Fruit fly (Drosophila melanogaster): ENCODE measurements around the gene CG7443.
A peak's percentile ranks its signal among the peaks of the same experiment; 100 is the strongest.

Gene CG7443

dm6 chr3R:8333768-8334470 is 9.8 kb downstream of the CG7443 start, which contains the start of gene Poxm (continued):
- TF ChIP-seq CG8281 (tag; optimal IDR thresholded peaks at IDR 0.05) (peak; percentile 75), sens-2 (GFP tag; IDR thresholded peaks at IDR 0.05) (no peak; the same call in 1 of the 2 replicates), Sry-β (GFP tag; optimal IDR thresholded peaks at IDR 0.05) (peak; percentile 32), chm (GFP tag; IDR thresholded peaks at IDR 0.05) (no peak), CG32767 (GFP tag; IDR thresholded peaks at IDR 0.05) (peak; percentile 82; the same call in 1 of the 2 replicates), CG16813 (GFP tag; IDR thresholded peaks at IDR 0.05; ENCODE audit: partially characterized antibody) (peak; percentile 56), Drgx (GFP tag; IDR thresholded peaks at IDR 0.05) (peak; percentile 92), danr (GFP tag; IDR thresholded peaks at IDR 0.05) (peak; percentile 86), Elba2 (GFP tag; optimal IDR thresholded peaks at IDR 0.05) (no peak), CG30431 (GFP tag; optimal IDR thresholded peaks at IDR 0.05) (peak; percentile 90), Myb (GFP tag; optimal IDR thresholded peaks at IDR 0.05) (peak; percentile 19), CG9876 (GFP tag; optimal IDR thresholded peaks at IDR 0.05) (no peak), Hand (GFP tag; optimal IDR thresholded peaks at IDR 0.05) (no peak), psq (GFP tag; optimal IDR thresholded peaks at IDR 0.05) (peak; percentile 71), crp (GFP tag; optimal IDR thresholded peaks at IDR 0.05) (peak in 1 of 2 experiments; percentile 47), CG11247 (GFP tag; IDR thresholded peaks at IDR 0.05) (peak; percentile 63), mld (GFP tag; IDR thresholded peaks at IDR 0.05; ENCODE audit: partially characterized antibody) (0 out of 3 replicates have a peak, but pooled peaks have one; percentile 49), CG8359 (GFP tag; optimal IDR thresholded peaks at IDR 0.05; ENCODE audit: borderline replicate concordance) (peak; percentile 84), scrt (GFP tag; optimal IDR thresholded peaks at IDR 0.05) (peak; percentile 24), Asciz (GFP tag; optimal IDR thresholded peaks at IDR 0.05) (peak; percentile 83), tio (GFP tag; optimal IDR thresholded peaks at IDR 0.05) (peak; percentile 88), CG34422 (GFP tag; IDR thresholded peaks at IDR 0.05) (peak; percentile 89), Chrac-16 (GFP tag; optimal IDR thresholded peaks at IDR 0.05) (peak; percentile 87), NC2β (GFP tag; optimal IDR thresholded peaks at IDR 0.05) (peak; percentile 29), TFAM (GFP tag; optimal IDR thresholded peaks at IDR 0.05) (peak; percentile 59), CG34376 (GFP tag; optimal IDR thresholded peaks at IDR 0.05) (peak; percentile 18), BtbVII (GFP tag; optimal IDR thresholded peaks at IDR 0.05) (peak; percentile 82), CG4854 (GFP tag; optimal IDR thresholded peaks at IDR 0.05) (peak; percentile 61), dan (GFP tag; IDR thresholded peaks at IDR 0.05) (peak; percentile 81), Trl (optimal IDR thresholded peaks at IDR 0.05) (peak; percentile 47 to 78), Trl (GFP tag; optimal IDR thresholded peaks at IDR 0.05) (peak; percentile 58), lilli (GFP tag; optimal IDR thresholded peaks at IDR 0.05) (peak; percentile 81), hth (optimal IDR thresholded peaks at IDR 0.05) (peak; percentile 46), ems (GFP tag; optimal IDR thresholded peaks at IDR 0.05) (peak; percentile 69), CG31365 (tag; optimal IDR thresholded peaks at IDR 0.05) (no peak), B-H1 (GFP tag; IDR thresholded peaks at IDR 0.05) (peak; percentile 81; the same call in 2 of the 3 replicates), ro (GFP tag; IDR thresholded peaks at IDR 0.05) (peak; percentile 86), Stat92E (GFP tag; optimal IDR thresholded peaks at IDR 0.05) (peak in 1 of 3 experiments; percentile 88), chinmo (GFP tag; IDR thresholded peaks at IDR 0.05; ENCODE audit: partially characterized antibody) (no peak), CG17186 (GFP tag; optimal IDR thresholded peaks at IDR 0.05) (peak; percentile 49), unc-4 (GFP tag; IDR thresholded peaks at IDR 0.05; ENCODE audit: partially characterized antibody) (no peak), zf30C (GFP tag; optimal IDR thresholded peaks at IDR 0.05) (no peak), MTF-1 (GFP tag; optimal IDR thresholded peaks at IDR 0.05; ENCODE audit: borderline replicate concordance) (no peak), ken (GFP tag; IDR thresholded peaks at IDR 0.05) (peak; percentile 54; the same call in 2 of the 3 replicates), CG15514 (GFP tag; optimal IDR thresholded peaks at IDR 0.05) (peak; percentile 21), peb (GFP tag; IDR thresholded peaks at IDR 0.05) (peak; percentile 73), Dref (GFP tag; IDR thresholded peaks at IDR 0.05) (no peak), CG2120 (GFP tag; optimal IDR thresholded peaks at IDR 0.05) (peak; percentile 71), HHEX (GFP tag; optimal IDR thresholded peaks at IDR 0.05) (peak; percentile 89)
